Fruit fly (Drosophila melanogaster) whole organism, embryonic: ENCODE data around the gene CG14947.

ENCODE experiments used
- Atf-2 ChIP-seq: fragments of 200-800 bp; sonication (Bioruptor generic); optimal IDR thresholded peaks from 2 replicates; lab custom pipeline; 2016; ENCODE audit warnings: missing biosample characterization, missing genetic modification characterization
- C15 ChIP-seq: fragments of 200-800 bp; sonication (Bioruptor generic); IDR thresholded peaks from 3 replicates; pipeline ENCODE4 v1.3.6; 2022; ENCODE audit warnings: missing biosample characterization, missing genetic modification characterization
- CG10654 ChIP-seq: fragments of 200-800 bp; sonication (Bioruptor generic); optimal IDR thresholded peaks from 2 replicates; lab custom pipeline; 2016; ENCODE audit warnings: missing biosample characterization, missing genetic modification characterization
- CG12155 ChIP-seq: fragments of 200-800 bp; sonication (Bioruptor generic); optimal IDR thresholded peaks from 3 replicates; lab custom pipeline; 2016; ENCODE audit warnings: missing biosample characterization, missing genetic modification characterization
- CG12769 ChIP-seq: fragments of 200-800 bp; sonication (Bioruptor generic); optimal IDR thresholded peaks from 2 replicates; lab custom pipeline; 2019; ENCODE audit warnings: missing biosample characterization, mild to moderate bottlenecking, missing genetic modification characterization, moderate library complexity
- CG16779 ChIP-seq: fragments of 200-800 bp; sonication (Bioruptor generic); IDR thresholded peaks from 2 replicates; pipeline ENCODE4 v1.3.6; 2022; ENCODE audit warnings: missing biosample characterization, missing genetic modification characterization
- CG16815 ChIP-seq: fragments of 200-800 bp; sonication (Bioruptor generic); optimal IDR thresholded peaks from 3 replicates; lab custom pipeline; 2017; ENCODE audit warnings: missing biosample characterization, mild to moderate bottlenecking, missing genetic modification characterization
- CG18262 ChIP-seq: fragments of 200-800 bp; optimal IDR thresholded peaks from 3 replicates; lab custom pipeline; 2019; ENCODE audit warnings: missing biosample characterization, mild to moderate bottlenecking, missing genetic modification characterization, moderate library complexity
- CG18764 ChIP-seq: fragments of 200-800 bp; sonication (Bioruptor generic); optimal IDR thresholded peaks from 3 replicates; lab custom pipeline; 2016; ENCODE audit warnings: missing biosample characterization, missing genetic modification characterization
- CG2199 ChIP-seq: fragments of 200-800 bp; sonication (Bioruptor generic); IDR thresholded peaks from 3 replicates; pipeline ENCODE4 v1.3.6; 2022; ENCODE audit warnings: missing biosample characterization, missing genetic modification characterization
- CG30403 ChIP-seq: fragments of 200-800 bp; sonication (Bioruptor generic); optimal IDR thresholded peaks from 3 replicates; lab custom pipeline; 2016; ENCODE audit warnings: missing biosample characterization, missing genetic modification characterization
- CG3163 ChIP-seq: fragments of 200-800 bp; sonication (Bioruptor generic); optimal IDR thresholded peaks from 3 replicates; lab custom pipeline; 2016; ENCODE audit warnings: missing biosample characterization, missing genetic modification characterization
- CG33557 ChIP-seq: fragments of 200-800 bp; sonication (Bioruptor generic); optimal IDR thresholded peaks from 2 replicates; lab custom pipeline; 2019; ENCODE audit warnings: missing biosample characterization, mild to moderate bottlenecking, missing genetic modification characterization, moderate library complexity
- CG6683 ChIP-seq: fragments of 200-800 bp; sonication (Bioruptor generic); optimal IDR thresholded peaks from 2 replicates; lab custom pipeline; 2017; ENCODE audit warnings: missing biosample characterization, mild to moderate bottlenecking, missing genetic modification characterization, missing genetic modification reagents
- CG8944 ChIP-seq: fragments of 200-800 bp; sonication (Bioruptor generic); optimal IDR thresholded peaks from 3 replicates; lab custom pipeline; 2016; ENCODE audit warnings: missing biosample characterization, missing genetic modification characterization
- CG9215 ChIP-seq: fragments of 200-800 bp; sonication (Bioruptor generic); IDR thresholded peaks from 2 replicates; pipeline ENCODE4 v1.3.6; 2022; ENCODE audit warnings: missing biosample characterization, missing genetic modification characterization
- Dll ChIP-seq: fragments of 200-800 bp; sonication (Bioruptor generic); IDR thresholded peaks from 4 replicates; pipeline ENCODE4 v1.3.6; 2022; ENCODE audit warnings: missing biosample characterization, missing genetic modification characterization; ENCODE audit not compliant: partially characterized antibody
- H2.0 ChIP-seq: fragments of 200-800 bp; sonication (Bioruptor generic); IDR thresholded peaks from 2 replicates; pipeline ENCODE4 v1.3.6; 2022; ENCODE audit warnings: missing biosample characterization, missing genetic modification characterization
- Hsf ChIP-seq: fragments of 200-800 bp; sonication (Bioruptor generic); optimal IDR thresholded peaks from 3 replicates; lab custom pipeline; 2016; ENCODE audit warnings: missing biosample characterization, missing genetic modification characterization
- Kr ChIP-seq: fragments of 200-800 bp; sonication (Bioruptor generic); optimal IDR thresholded peaks from 2 replicates; lab custom pipeline; 2017; ENCODE audit warnings: missing biosample characterization, mild to moderate bottlenecking, missing genetic modification characterization
- NC2α ChIP-seq: fragments of 200-800 bp; sonication (Bioruptor generic); optimal IDR thresholded peaks from 2 replicates; lab custom pipeline; 2016; ENCODE audit warnings: missing biosample characterization, missing genetic modification characterization
- Nf-YC ChIP-seq: fragments of 200-800 bp; optimal IDR thresholded peaks from 3 replicates; lab custom pipeline; 2019; ENCODE audit warnings: missing biosample characterization, mild to moderate bottlenecking, missing genetic modification characterization, moderate library complexity
- NfI ChIP-seq: fragments of 200-800 bp; sonication (Bioruptor generic); optimal IDR thresholded peaks from 3 replicates; lab custom pipeline; 2018; ENCODE audit warnings: missing biosample characterization, mild to moderate bottlenecking, missing genetic modification characterization, moderate library complexity
- Rfx ChIP-seq: fragments of 200-800 bp; sonication (Bioruptor generic); IDR thresholded peaks from 2 replicates; pipeline ENCODE4 v1.3.6; 2022; ENCODE audit warnings: missing biosample characterization, missing genetic modification characterization
- Side ChIP-seq: fragments of 200-800 bp; sonication (Bioruptor generic); optimal IDR thresholded peaks from 2 replicates; lab custom pipeline; 2016; ENCODE audit warnings: missing biosample characterization, missing genetic modification characterization
- Xbp1 ChIP-seq: fragments of 200-800 bp; sonication (Bioruptor generic); optimal IDR thresholded peaks from 3 replicates; lab custom pipeline; 2016; ENCODE audit warnings: missing biosample characterization, mild to moderate bottlenecking, missing genetic modification characterization
- bbx ChIP-seq: fragments of 200-800 bp; sonication (Bioruptor generic); IDR thresholded peaks from 2 replicates; pipeline ENCODE4 v1.3.6; 2022; ENCODE audit warnings: missing biosample characterization, missing genetic modification characterization; ENCODE audit not compliant: partially characterized antibody
- btn ChIP-seq: fragments of 200-800 bp; sonication (Bioruptor generic); optimal IDR thresholded peaks from 2 replicates; lab custom pipeline; 2016; ENCODE audit warnings: missing biosample characterization, missing genetic modification characterization
- chinmo ChIP-seq: fragments of 200-800 bp; sonication (Bioruptor generic); IDR thresholded peaks from 4 replicates; pipeline ENCODE4 v1.3.6; 2022; ENCODE audit warnings: missing biosample characterization, missing genetic modification characterization; ENCODE audit not compliant: partially characterized antibody
- eyg ChIP-seq: fragments of 200-800 bp; sonication (Bioruptor generic); optimal IDR thresholded peaks from 3 replicates; lab custom pipeline; 2016; ENCODE audit warnings: missing biosample characterization, missing genetic modification characterization
- fru ChIP-seq: fragments of >200 bp; optimal IDR thresholded peaks from 2 replicates; lab custom pipeline; 2017
- fu2 ChIP-seq: fragments of 200-800 bp; sonication (Bioruptor generic); optimal IDR thresholded peaks from 2 replicates; lab custom pipeline; 2016; ENCODE audit warnings: missing biosample characterization, missing genetic modification characterization
- grau ChIP-seq: fragments of 200-800 bp; optimal IDR thresholded peaks from 3 replicates; lab custom pipeline; 2019; ENCODE audit warnings: missing biosample characterization, mild to moderate bottlenecking, missing genetic modification characterization, moderate library complexity
- grn ChIP-seq: fragments of 200-800 bp; sonication (Bioruptor generic); optimal IDR thresholded peaks from 3 replicates; lab custom pipeline; 2017; ENCODE audit warnings: missing biosample characterization, missing genetic modification characterization
- gsb-n ChIP-seq: fragments of 200-800 bp; sonication (Bioruptor generic); optimal IDR thresholded peaks from 3 replicates; lab custom pipeline; 2018; ENCODE audit warnings: missing biosample characterization, mild to moderate bottlenecking, missing genetic modification characterization
- hbn ChIP-seq: fragments of 200-800 bp; sonication (Bioruptor generic); IDR thresholded peaks from 2 replicates; pipeline ENCODE4 v1.3.6; 2022; ENCODE audit warnings: missing biosample characterization, missing genetic modification characterization; ENCODE audit not compliant: partially characterized antibody
- kah ChIP-seq: fragments of 200-800 bp; sonication (Bioruptor generic); optimal IDR thresholded peaks from 2 replicates; lab custom pipeline; 2018; ENCODE audit warnings: missing biosample characterization, mild to moderate bottlenecking, missing genetic modification characterization
- kay ChIP-seq: fragments of 200-800 bp; sonication (Bioruptor generic); optimal IDR thresholded peaks from 2 replicates; lab custom pipeline; 2016; ENCODE audit warnings: missing biosample characterization, missing genetic modification characterization
- mirr ChIP-seq: fragments of 200-800 bp; sonication (Bioruptor generic); optimal IDR thresholded peaks from 3 replicates; lab custom pipeline; 2018; ENCODE audit warnings: missing biosample characterization, mild to moderate bottlenecking, missing genetic modification characterization
- nmo ChIP-seq: fragments of 200-800 bp; sonication (Bioruptor generic); optimal IDR thresholded peaks from 2 replicates; lab custom pipeline; 2018; ENCODE audit warnings: missing biosample characterization, mild to moderate bottlenecking, missing genetic modification characterization, moderate library complexity
- org-1 ChIP-seq: fragments of 200-800 bp; sonication (Bioruptor generic); optimal IDR thresholded peaks from 2 replicates; lab custom pipeline; 2017; ENCODE audit warnings: missing biosample characterization, missing genetic modification characterization
- pnt ChIP-seq: fragments of 200-800 bp; sonication (Bioruptor generic); optimal IDR thresholded peaks from 3 replicates; lab custom pipeline; 2016; ENCODE audit warnings: missing biosample characterization, missing genetic modification characterization
- prd ChIP-seq, 3 experiments: fragments of >200 bp in 2 of 3; fragments of 200-800 bp in 1 of 3; sonication (Bioruptor generic) in 1 of 3; optimal IDR thresholded peaks in 2 of 3; IDR thresholded peaks in 1 of 3; 2 replicates in 2 of 3; 3 replicates in 1 of 3; pipeline versions ENCODE4 v1.3.6 to Lab custom; 2017 to 2022; ENCODE audit warnings: missing biosample characterization in 1 of 3, missing genetic modification characterization in 1 of 3
- sim ChIP-seq: fragments of 200-800 bp; sonication (Bioruptor generic); IDR thresholded peaks from 2 replicates; pipeline ENCODE4 v1.3.6; 2022; ENCODE audit warnings: missing biosample characterization, missing genetic modification characterization
- so ChIP-seq: fragments of 200-800 bp; sonication (Bioruptor generic); IDR thresholded peaks from 3 replicates; pipeline ENCODE4 v1.3.6; 2022; ENCODE audit warnings: missing biosample characterization, missing genetic modification characterization
- sqz ChIP-seq: fragments of 200-800 bp; sonication (Bioruptor generic); optimal IDR thresholded peaks from 3 replicates; lab custom pipeline; 2018; ENCODE audit warnings: missing biosample characterization, mild to moderate bottlenecking, missing genetic modification characterization
- stwl ChIP-seq: fragments of 200-800 bp; sonication (Bioruptor generic); optimal IDR thresholded peaks from 3 replicates; lab custom pipeline; 2018; ENCODE audit warnings: missing biosample characterization, mild to moderate bottlenecking, missing genetic modification characterization, moderate library complexity
- tgo ChIP-seq: fragments of 200-800 bp; sonication (Bioruptor generic); IDR thresholded peaks from 3 replicates; pipeline ENCODE4 v1.3.6; 2022; ENCODE audit warnings: missing biosample characterization, missing genetic modification characterization
- tio ChIP-seq: fragments of 200-800 bp; sonication (Bioruptor generic); optimal IDR thresholded peaks from 2 replicates; lab custom pipeline; 2017; ENCODE audit warnings: missing biosample characterization, missing genetic modification characterization, inconsistent platforms
- tna ChIP-seq: fragments of 200-800 bp; sonication (Bioruptor generic); IDR thresholded peaks from 2 replicates; pipeline ENCODE4 v1.3.6; 2022; ENCODE audit warnings: missing biosample characterization, missing genetic modification characterization; ENCODE audit not compliant: partially characterized antibody

The CG14947 gene

dm6 chr2L:12108779-12109564 is 33.1 kb downstream of the CG14947 start, which contains the start of the genes Rab6 and Phae1 (continued):
- TF ChIP-seq CG3163 (GFP tag; lab: Kevin White, UChicago) (no peak), NfI (GFP tag; lab: Kevin White, UChicago) (no peak), fu2 (GFP tag; lab: Kevin White, UChicago) (no peak), Kr (GFP tag; lab: Kevin White, UChicago) (no peak), CG9215 (GFP tag; lab: Robert Waterston, UW) (no peak), nmo (GFP tag; lab: Kevin White, UChicago) (peak; percentile 44), hbn (peak; percentile 74), CG30403 (GFP tag; lab: Kevin White, UChicago) (no peak), sqz (GFP tag; lab: Kevin White, UChicago) (no peak), so (GFP tag; lab: Robert Waterston, UW) (no peak), C15 (GFP tag; lab: Robert Waterston, UW) (no peak), NC2α (GFP tag; lab: Kevin White, UChicago) (no peak), kay (GFP tag; lab: Kevin White, UChicago) (peak; percentile 94), gsb-n (tag; lab: Kevin White, UChicago) (peak; percentile 40), CG12769 (tag; lab: Kevin White, UChicago) (no peak), bbx (peak; percentile 83; the same call in 1 of the 2 replicates), CG8944 (no peak), pnt (no peak), fru (lab: Kevin White, UChicago) (no peak), H2.0 (GFP tag; lab: Robert Waterston, UW) (no peak), chinmo (peak; percentile 84), tio (GFP tag; lab: Kevin White, UChicago) (no peak), grau (tag; lab: Kevin White, UChicago) (no peak), sim (no peak), prd (optimal IDR thresholded peaks at IDR 0.05; lab: Kevin White, UChicago) (no peak), prd (GFP tag; IDR thresholded peaks at IDR 0.05; lab: Robert Waterston, UW) (no peak), CG18262 (tag; lab: Kevin White, UChicago) (peak; percentile 13), stwl (peak; percentile 98), CG10654 (GFP tag; lab: Kevin White, UChicago) (no peak), tna (peak; percentile 55; the same call in 1 of the 2 replicates), kah (GFP tag; lab: Kevin White, UChicago) (no peak), org-1 (no peak), CG2199 (GFP tag; lab: Robert Waterston, UW) (no peak), Atf-2 (GFP tag; lab: Kevin White, UChicago) (no peak), Nf-YC (tag; lab: Kevin White, UChicago) (peak; percentile 40), tgo (no peak), Side (GFP tag; lab: Kevin White, UChicago) (peak; percentile 33), eyg (no peak), Hsf (GFP tag; lab: Kevin White, UChicago) (no peak), CG16779 (GFP tag; lab: Robert Waterston, UW) (no peak), Rfx (no peak; the same call in 1 of the 2 replicates), btn (GFP tag; lab: Kevin White, UChicago) (no peak), Xbp1 (GFP tag; lab: Kevin White, UChicago) (no peak), grn (GFP tag; lab: Kevin White, UChicago) (no peak), CG16815 (GFP tag; lab: Kevin White, UChicago) (no peak), CG33557 (GFP tag; lab: Kevin White, UChicago) (no peak), Dll (peak; percentile 83), mirr (no peak), CG18764 (GFP tag; lab: Kevin White, UChicago) (no peak), CG12155 (GFP tag; lab: Kevin White, UChicago) (no peak), CG6683 (GFP tag; lab: Kevin White, UChicago) (no peak)
